Fruit fly (Drosophila melanogaster) whole organism, embryonic: ENCODE data around the gene Upf2.
A peak's percentile ranks its signal among the peaks of the same experiment; 100 is the strongest.

Experiments used
- Abd-B ChIP-seq: fragments of 200-800 bp; sonication (Bioruptor generic); optimal IDR thresholded peaks from 2 replicates; lab custom pipeline; 2018; ENCODE audit warnings: missing biosample characterization, mild to moderate bottlenecking, missing genetic modification characterization, moderate library complexity
- C15 ChIP-seq: fragments of 200-800 bp; sonication (Bioruptor generic); IDR thresholded peaks from 3 replicates; pipeline ENCODE4 v1.3.6; 2022; ENCODE audit warnings: missing biosample characterization, missing genetic modification characterization
- CG10462 ChIP-seq: fragments of 200-800 bp; sonication (Bioruptor generic); optimal IDR thresholded peaks from 2 replicates; lab custom pipeline; 2016; ENCODE audit warnings: missing biosample characterization, missing genetic modification characterization
- CG10565 ChIP-seq: fragments of 200-800 bp; sonication (Bioruptor generic); optimal IDR thresholded peaks from 3 replicates; lab custom pipeline; 2016; ENCODE audit warnings: missing biosample characterization, mild to moderate bottlenecking, missing genetic modification characterization
- CG11247 ChIP-seq: fragments of 200-800 bp; sonication (Bioruptor generic); IDR thresholded peaks from 2 replicates; pipeline ENCODE4 v1.3.6; 2022; ENCODE audit warnings: missing biosample characterization, missing genetic modification characterization
- CG12155 ChIP-seq: fragments of 200-800 bp; sonication (Bioruptor generic); optimal IDR thresholded peaks from 3 replicates; lab custom pipeline; 2016; ENCODE audit warnings: missing biosample characterization, missing genetic modification characterization
- CG14667 ChIP-seq: fragments of 200-800 bp; sonication (Bioruptor generic); IDR thresholded peaks from 2 replicates; pipeline ENCODE4 v1.3.6; 2022; ENCODE audit warnings: missing biosample characterization, missing genetic modification characterization
- CG14710 ChIP-seq: fragments of 200-800 bp; sonication (Bioruptor generic); optimal IDR thresholded peaks from 3 replicates; lab custom pipeline; 2019; ENCODE audit warnings: missing biosample characterization, mild to moderate bottlenecking, missing genetic modification characterization, moderate library complexity
- CG1647 ChIP-seq: fragments of 200-800 bp; sonication (Bioruptor generic); optimal IDR thresholded peaks from 3 replicates; lab custom pipeline; 2016; ENCODE audit warnings: missing biosample characterization, missing genetic modification characterization
- CG17359 ChIP-seq: fragments of 200-800 bp; sonication (Bioruptor generic); optimal IDR thresholded peaks from 3 replicates; lab custom pipeline; 2018; ENCODE audit warnings: missing biosample characterization, mild to moderate bottlenecking, missing genetic modification characterization, moderate library complexity
- CG17612 ChIP-seq: fragments of 200-800 bp; sonication (Bioruptor generic); IDR thresholded peaks from 2 replicates; pipeline ENCODE4 v1.3.6; 2022; ENCODE audit warnings: missing biosample characterization, missing genetic modification characterization
- CG17829 ChIP-seq: fragments of 200-800 bp; optimal IDR thresholded peaks from 2 replicates; lab custom pipeline; 2019; ENCODE audit warnings: missing biosample characterization, mild to moderate bottlenecking, missing genetic modification characterization, moderate library complexity
- CG1792 ChIP-seq: fragments of 200-800 bp; sonication (Bioruptor generic); optimal IDR thresholded peaks from 2 replicates; lab custom pipeline; 2016; ENCODE audit warnings: missing biosample characterization, missing genetic modification characterization
- CG2199 ChIP-seq: fragments of 200-800 bp; sonication (Bioruptor generic); IDR thresholded peaks from 3 replicates; pipeline ENCODE4 v1.3.6; 2022; ENCODE audit warnings: missing biosample characterization, missing genetic modification characterization
- CG2712 ChIP-seq: fragments of 200-800 bp; optimal IDR thresholded peaks from 3 replicates; lab custom pipeline; 2019; ENCODE audit warnings: missing biosample characterization, mild to moderate bottlenecking, missing genetic modification characterization, moderate library complexity
- CG30020 ChIP-seq: fragments of 200-800 bp; optimal IDR thresholded peaks from 2 replicates; lab custom pipeline; 2019; ENCODE audit warnings: missing biosample characterization, mild to moderate bottlenecking, missing genetic modification characterization, moderate library complexity
- CG31441 ChIP-seq: fragments of 200-800 bp; sonication (Bioruptor generic); IDR thresholded peaks from 2 replicates; pipeline ENCODE4 v1.3.6; 2022; ENCODE audit warnings: missing biosample characterization, missing genetic modification characterization
- CG3163 ChIP-seq: fragments of 200-800 bp; sonication (Bioruptor generic); optimal IDR thresholded peaks from 3 replicates; lab custom pipeline; 2016; ENCODE audit warnings: missing biosample characterization, missing genetic modification characterization
- CG3407 ChIP-seq: fragments of 200-800 bp; sonication (Bioruptor generic); optimal IDR thresholded peaks from 2 replicates; lab custom pipeline; 2018; ENCODE audit warnings: missing biosample characterization, mild to moderate bottlenecking, missing genetic modification characterization
- CG6654 ChIP-seq: fragments of 200-800 bp; sonication (Bioruptor generic); optimal IDR thresholded peaks from 2 replicates; lab custom pipeline; 2017; ENCODE audit warnings: missing biosample characterization, mild to moderate bottlenecking, missing genetic modification characterization
- CG7556 ChIP-seq: fragments of 200-800 bp; sonication (Bioruptor generic); optimal IDR thresholded peaks from 2 replicates; lab custom pipeline; 2017; ENCODE audit warnings: missing biosample characterization, mild to moderate bottlenecking, missing genetic modification characterization
- CG9817 ChIP-seq: fragments of 200-800 bp; sonication (Bioruptor generic); optimal IDR thresholded peaks from 2 replicates; lab custom pipeline; 2018; ENCODE audit warnings: missing biosample characterization, mild to moderate bottlenecking, missing genetic modification characterization, moderate library complexity
- CG9932 ChIP-seq: fragments of 200-800 bp; sonication (Bioruptor generic); IDR thresholded peaks from 2 replicates; pipeline ENCODE4 v1.3.6; 2022; ENCODE audit warnings: missing biosample characterization, missing genetic modification characterization
- Drgx ChIP-seq: fragments of 200-800 bp; sonication (Bioruptor generic); IDR thresholded peaks from 2 replicates; pipeline ENCODE4 v1.3.6; 2022; ENCODE audit warnings: missing biosample characterization, missing genetic modification characterization
- Lim3 ChIP-seq: fragments of 200-800 bp; sonication (Bioruptor generic); IDR thresholded peaks from 2 replicates; pipeline ENCODE4 v1.3.6; 2022; ENCODE audit warnings: missing biosample characterization, missing genetic modification characterization
- MTF-1 ChIP-seq: fragments of 200-800 bp; sonication (Bioruptor generic); optimal IDR thresholded peaks from 2 replicates; lab custom pipeline; 2018; ENCODE audit warnings: missing biosample characterization, mild to moderate bottlenecking, missing genetic modification characterization, borderline replicate concordance
- Meics ChIP-seq: fragments of 200-800 bp; sonication (Bioruptor generic); optimal IDR thresholded peaks from 2 replicates; lab custom pipeline; 2017; ENCODE audit warnings: missing biosample characterization, mild to moderate bottlenecking, missing genetic modification characterization
- NC2β ChIP-seq: fragments of 200-800 bp; sonication (Bioruptor generic); optimal IDR thresholded peaks from 2 replicates; lab custom pipeline; 2016; ENCODE audit warnings: missing biosample characterization, missing genetic modification characterization
- Oaz ChIP-seq: fragments of 200-800 bp; sonication (Bioruptor generic); IDR thresholded peaks from 2 replicates; pipeline ENCODE4 v1.3.6; 2022; ENCODE audit warnings: missing biosample characterization, missing genetic modification characterization
- Six4 ChIP-seq: fragments of 200-800 bp; sonication (Bioruptor generic); optimal IDR thresholded peaks from 2 replicates; lab custom pipeline; 2016; ENCODE audit warnings: missing biosample characterization, missing genetic modification characterization
- Sox100B ChIP-seq: fragments of 200-800 bp; sonication (Bioruptor generic); optimal IDR thresholded peaks from 3 replicates; lab custom pipeline; 2018; ENCODE audit warnings: missing biosample characterization, mild to moderate bottlenecking, missing genetic modification characterization
- Sox102F ChIP-seq: fragments of 200-800 bp; sonication (Bioruptor generic); optimal IDR thresholded peaks from 2 replicates; lab custom pipeline; 2018; ENCODE audit warnings: missing biosample characterization, mild to moderate bottlenecking, missing genetic modification characterization, moderate library complexity
- YL-1 ChIP-seq: fragments of 200-800 bp; sonication (Bioruptor generic); optimal IDR thresholded peaks from 3 replicates; lab custom pipeline; 2017; ENCODE audit warnings: missing biosample characterization, mild to moderate bottlenecking, missing genetic modification characterization
- aop ChIP-seq: fragments of 200-800 bp; sonication (Bioruptor generic); IDR thresholded peaks from 2 replicates; pipeline ENCODE4 v1.3.6; 2022; ENCODE audit warnings: missing biosample characterization, missing genetic modification characterization
- ap ChIP-seq: fragments of 200-800 bp; sonication (Bioruptor generic); IDR thresholded peaks from 2 replicates; pipeline ENCODE4 v1.3.6; 2022; ENCODE audit warnings: missing biosample characterization, missing genetic modification characterization
- bbx ChIP-seq: fragments of 200-800 bp; sonication (Bioruptor generic); IDR thresholded peaks from 2 replicates; pipeline ENCODE4 v1.3.6; 2022; ENCODE audit warnings: missing biosample characterization, missing genetic modification characterization; ENCODE audit not compliant: partially characterized antibody
- btn ChIP-seq: fragments of 200-800 bp; sonication (Bioruptor generic); optimal IDR thresholded peaks from 2 replicates; lab custom pipeline; 2016; ENCODE audit warnings: missing biosample characterization, missing genetic modification characterization
- ftz-f1 ChIP-seq: fragments of 200-800 bp; sonication (Bioruptor generic); optimal IDR thresholded peaks from 2 replicates; lab custom pipeline; 2016; ENCODE audit warnings: missing biosample characterization, missing genetic modification characterization
- gce ChIP-seq: fragments of 200-800 bp; sonication (Bioruptor generic); IDR thresholded peaks from 3 replicates; pipeline ENCODE4 v1.3.6; 2022; ENCODE audit warnings: missing biosample characterization, missing genetic modification characterization
- gsb ChIP-seq: fragments of 200-800 bp; sonication (Bioruptor generic); IDR thresholded peaks from 2 replicates; pipeline ENCODE4 v1.3.6; 2022; ENCODE audit warnings: missing biosample characterization, missing genetic modification characterization
- h ChIP-seq: fragments of >200 bp; optimal IDR thresholded peaks from 2 replicates; lab custom pipeline; 2017
- insv ChIP-seq, 2 experiments: fragments of 200-800 bp; sonication (Bioruptor generic); optimal IDR thresholded peaks; 3 replicates each; lab custom pipeline; 2016 to 2018; ENCODE audit warnings: missing biosample characterization in 2 of 2, missing genetic modification characterization in 2 of 2
- jumu ChIP-seq: fragments of 200-800 bp; sonication (Bioruptor generic); optimal IDR thresholded peaks from 3 replicates; lab custom pipeline; 2016; ENCODE audit warnings: missing biosample characterization, missing genetic modification characterization
- lmd ChIP-seq: fragments of 200-800 bp; sonication (Bioruptor generic); IDR thresholded peaks from 2 replicates; pipeline ENCODE4 v1.3.6; 2022; ENCODE audit warnings: missing biosample characterization, missing genetic modification characterization
- onecut ChIP-seq: fragments of 200-800 bp; sonication (Bioruptor generic); IDR thresholded peaks from 2 replicates; pipeline ENCODE4 v1.3.6; 2022; ENCODE audit warnings: missing biosample characterization, missing genetic modification characterization
- sima ChIP-seq: fragments of 200-800 bp; sonication (Bioruptor generic); optimal IDR thresholded peaks from 2 replicates; lab custom pipeline; 2016; ENCODE audit warnings: missing biosample characterization, missing genetic modification characterization
- tin ChIP-seq: fragments of 200-800 bp; sonication (Bioruptor generic); optimal IDR thresholded peaks from 3 replicates; lab custom pipeline; 2016; ENCODE audit warnings: missing biosample characterization, missing genetic modification characterization
- unpg ChIP-seq: fragments of 200-800 bp; sonication (Bioruptor generic); optimal IDR thresholded peaks from 3 replicates; lab custom pipeline; 2018; ENCODE audit warnings: missing biosample characterization, mild to moderate bottlenecking, missing genetic modification characterization, moderate library complexity
- vfl ChIP-seq: fragments of 200-800 bp; sonication (Bioruptor generic); optimal IDR thresholded peaks from 2 replicates; lab custom pipeline; 2016; ENCODE audit warnings: missing biosample characterization, missing genetic modification characterization
- yki ChIP-seq: fragments of >200 bp; optimal IDR thresholded peaks from 3 replicates; lab custom pipeline; 2018
- zen2 ChIP-seq: fragments of 200-800 bp; sonication (Bioruptor generic); IDR thresholded peaks from 3 replicates; pipeline ENCODE4 v1.3.6; 2022; ENCODE audit warnings: missing biosample characterization, missing genetic modification characterization; ENCODE audit not compliant: partially characterized antibody

The Upf2 gene

DNA sequence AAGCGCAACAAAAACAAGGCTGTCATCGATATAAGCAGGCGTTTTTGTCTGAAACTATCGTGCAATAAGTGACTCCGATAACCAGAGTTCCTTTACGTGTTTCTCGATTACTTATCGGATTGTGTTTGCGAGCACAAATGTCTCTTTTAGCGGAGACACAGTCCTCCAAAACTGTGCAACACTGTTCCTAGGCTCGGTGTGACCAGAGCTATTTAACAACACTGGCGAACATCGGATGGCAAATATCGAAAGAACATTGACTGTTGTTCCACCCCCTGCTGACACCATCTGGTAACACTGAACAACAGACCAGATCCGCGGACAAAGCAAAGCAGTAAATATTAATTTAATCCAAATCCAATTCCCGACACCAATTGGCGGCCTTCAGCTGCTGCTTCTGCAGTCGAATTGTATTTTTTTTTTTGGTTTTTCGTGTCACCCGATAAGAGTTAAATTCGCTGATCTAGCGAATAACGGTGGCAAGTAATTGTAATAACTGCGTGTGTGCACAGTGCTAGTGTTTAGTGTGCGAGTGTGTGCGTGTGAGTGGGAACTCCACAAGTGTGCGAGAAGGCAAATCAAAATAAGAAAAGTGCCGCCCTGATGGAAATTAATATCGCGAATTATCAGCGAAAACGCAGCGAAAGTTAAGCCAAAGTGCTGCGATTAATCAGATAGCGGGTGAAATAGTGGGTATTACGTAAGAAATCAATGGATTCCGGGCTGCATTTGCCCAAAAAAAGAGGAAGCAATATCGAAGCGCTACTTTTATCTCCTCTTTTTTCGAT lies 13.7 kb downstream of the Upf2 start, which contains the start of gene mys (continued):
- TF ChIP-seq CG2712, result peak; percentile 55
- TF ChIP-seq zen2, result peak; percentile 94
- peak; percentile 85 for TF ChIP-seq CG14710 (tag; lab: Kevin White, UChicago)
- no peak for TF ChIP-seq CG31441
- TF ChIP-seq CG10462 (GFP tag; lab: Kevin White, UChicago), result peak; percentile 1
- peak in 1 of 2 experiments; percentile 91 for TF ChIP-seq insv (GFP tag; optimal IDR thresholded peaks at IDR 0.05; lab: Kevin White, UChicago)
- TF ChIP-seq Sox100B (GFP tag; lab: Kevin White, UChicago), result no peak
- TF ChIP-seq jumu (GFP tag; lab: Kevin White, UChicago), result peak; percentile 84
- TF ChIP-seq CG30020 (tag; lab: Kevin White, UChicago), result peak; percentile 3
- TF ChIP-seq CG10565 (GFP tag; lab: Kevin White, UChicago), result no peak
- TF ChIP-seq CG14667, result no peak
- peak; percentile 18 for TF ChIP-seq vfl (GFP tag; lab: Kevin White, UChicago)
- peak; percentile 79 for TF ChIP-seq CG1647 (GFP tag; lab: Kevin White, UChicago)
- TF ChIP-seq aop (GFP tag; lab: Robert Waterston, UW), result no peak
- no peak for TF ChIP-seq Oaz (GFP tag; lab: Robert Waterston, UW)
- TF ChIP-seq CG11247, result peak; percentile 73
- TF ChIP-seq ap (GFP tag; lab: Robert Waterston, UW), result no peak
- peak; percentile 55 for TF ChIP-seq tin (GFP tag; lab: Kevin White, UChicago)
- TF ChIP-seq CG12155 (GFP tag; lab: Kevin White, UChicago), result peak; percentile 78
- TF ChIP-seq gsb, result 0 out of 2 replicates have a peak, but pooled peaks have one; percentile 33
- no peak for TF ChIP-seq C15 (GFP tag; lab: Robert Waterston, UW)
- peak; percentile 33 for TF ChIP-seq CG3407 (GFP tag; lab: Kevin White, UChicago)
- peak; percentile 95 for TF ChIP-seq bbx (GFP tag; lab: Robert Waterston, UW)
- peak; percentile 65 for TF ChIP-seq ftz-f1 (GFP tag; lab: Kevin White, UChicago)
- TF ChIP-seq CG9817, result peak; percentile 66
- TF ChIP-seq Meics (GFP tag; lab: Kevin White, UChicago), result peak; percentile 59
- peak; percentile 38; the same call in 1 of the 2 replicates for TF ChIP-seq lmd
- TF ChIP-seq CG3163 (GFP tag; lab: Kevin White, UChicago), result peak; percentile 53
- peak; percentile 35 for TF ChIP-seq btn (GFP tag; lab: Kevin White, UChicago)
- TF ChIP-seq sima (GFP tag; lab: Kevin White, UChicago), result no peak
- no peak for TF ChIP-seq Lim3
- no peak for TF ChIP-seq gce (GFP tag; lab: Robert Waterston, UW)
- TF ChIP-seq CG9932 (GFP tag; lab: Robert Waterston, UW), result peak; percentile 91
- TF ChIP-seq CG6654 (GFP tag; lab: Kevin White, UChicago), result no peak
- peak; percentile 55; the same call in 1 of the 2 replicates for TF ChIP-seq CG17612 (GFP tag; lab: Robert Waterston, UW)
- TF ChIP-seq Abd-B (GFP tag; lab: Kevin White, UChicago), result no peak
- TF ChIP-seq CG1792, result peak; percentile 62
- peak; percentile 24 for TF ChIP-seq YL-1 (GFP tag; lab: Kevin White, UChicago)
- 0 out of 3 replicates have a peak, but pooled peaks have one; percentile 29 for TF ChIP-seq CG2199 (GFP tag; lab: Robert Waterston, UW)
- TF ChIP-seq Drgx (GFP tag; lab: Robert Waterston, UW), result peak; percentile 13; the same call in 1 of the 2 replicates
- peak; percentile 47 for TF ChIP-seq unpg (GFP tag; lab: Kevin White, UChicago)
- TF ChIP-seq onecut, result peak; percentile 31
- peak; percentile 55 for TF ChIP-seq Six4 (GFP tag; lab: Kevin White, UChicago)
- peak; percentile 75 for TF ChIP-seq NC2β (GFP tag; lab: Kevin White, UChicago)
- TF ChIP-seq CG17829 (tag; lab: Kevin White, UChicago), result peak; percentile 49
- TF ChIP-seq MTF-1, result peak; percentile 70
- no peak for TF ChIP-seq Sox102F (GFP tag; lab: Kevin White, UChicago)
- TF ChIP-seq h (lab: Kevin White, UChicago), result no peak
- TF ChIP-seq yki (lab: Kevin White, UChicago), result no peak
- TF ChIP-seq CG17359, result peak; percentile 20
- TF ChIP-seq CG7556 (GFP tag; lab: Kevin White, UChicago), result peak; percentile 7
